Fruit fly (Drosophila melanogaster): Measurements from ENCODE around the gene RpS14a.
A peak's percentile ranks its signal among the peaks of the same experiment; 100 is the strongest.

RpS14a gene

dm6 chrX:7933210-7933915 lies at the start of gene RpS14a, which contains the start of gene Dhdds:
TSS of gene RpS14a (plus strand) at chrX:7933742.
TSS of gene Dhdds (minus strand) at chrX:7933351.
- peak; percentile 38 for TF ChIP-seq CG34367 (tag; optimal IDR thresholded peaks at IDR 0.05)
- peak; percentile 55 for TF ChIP-seq Snoo (tag; optimal IDR thresholded peaks at IDR 0.05)
- peak; percentile 32 for TF ChIP-seq Pif1A (GFP tag; optimal IDR thresholded peaks at IDR 0.05)
- 0 out of 2 replicates have a peak, but pooled peaks have one; percentile 18 for TF ChIP-seq CG12605 (GFP tag; IDR thresholded peaks at IDR 0.05)
- no peak for TF ChIP-seq CG8159 (tag; optimal IDR thresholded peaks at IDR 0.05)
- peak; percentile 1 for TF ChIP-seq gl (tag; optimal IDR thresholded peaks at IDR 0.05)
- TF ChIP-seq fd96Ca (GFP tag; IDR thresholded peaks at IDR 0.05), result no peak

- TF ChIP-seq Pif1B (GFP tag; optimal IDR thresholded peaks at IDR 0.05), result no peak
- no peak for TF ChIP-seq CG4496 (GFP tag; IDR thresholded peaks at IDR 0.05)
- TF ChIP-seq CG32121 (GFP tag; IDR thresholded peaks at IDR 0.05), result no peak
- no peak for TF ChIP-seq CG34367 (tag; optimal IDR thresholded peaks at IDR 0.05)
- no peak for TF ChIP-seq D1 (tag; optimal IDR thresholded peaks at IDR 0.05)
- TF ChIP-seq rn (GFP tag; IDR thresholded peaks at IDR 0.05), result no peak
- TF ChIP-seq Ets98B (GFP tag; IDR thresholded peaks at IDR 0.05), result no peak
- no peak for TF ChIP-seq CG8159 (tag; optimal IDR thresholded peaks at IDR 0.05)
- TF ChIP-seq EcR (GFP tag; optimal IDR thresholded peaks at IDR 0.05), result no peak
- no peak for TF ChIP-seq CG15710 (tag; optimal IDR thresholded peaks at IDR 0.05)
- TF ChIP-seq Snoo (tag; optimal IDR thresholded peaks at IDR 0.05), result no peak
- no peak for TF ChIP-seq gl (tag; optimal IDR thresholded peaks at IDR 0.05)
Measured at dm6 chrX:7883926-7884325, 49.6 kb upstream of the RpS14a start, which contains the start of gene Ir7f. TSS of gene Ir7f (minus strand) at chrX:7884026.

DNA sequence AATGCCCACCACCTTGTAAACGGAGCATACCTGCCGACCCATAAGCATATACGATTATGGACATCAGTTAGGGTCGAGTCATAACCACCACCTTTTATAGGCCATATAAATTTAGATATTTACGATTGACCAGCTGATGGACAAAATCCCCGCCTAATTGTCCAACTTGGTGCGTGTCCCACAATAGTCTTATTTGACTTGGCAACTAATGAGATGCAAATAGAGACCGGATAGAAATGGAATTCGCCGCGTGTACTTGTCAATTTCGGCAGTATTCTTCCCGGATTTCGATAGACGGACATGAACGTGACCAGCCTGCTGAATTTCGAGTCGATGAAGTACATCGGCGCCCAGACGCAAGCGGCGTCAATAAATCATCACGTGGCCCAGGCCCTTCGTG lies 49.2 kb upstream of the RpS14a start, which contains the start of gene Ir7g:
Ir7g (plus strand) TSS at position 301 of the 400 bp plus-strand sequence.
- TF ChIP-seq EcR (GFP tag; optimal IDR thresholded peaks at IDR 0.05) (no peak), CG32121 (GFP tag; IDR thresholded peaks at IDR 0.05) (no peak), Ets98B (GFP tag; IDR thresholded peaks at IDR 0.05) (no peak), Snoo (tag; optimal IDR thresholded peaks at IDR 0.05) (no peak), fd96Ca (GFP tag; IDR thresholded peaks at IDR 0.05) (no peak), Pif1A (GFP tag; optimal IDR thresholded peaks at IDR 0.05) (no peak), CG10348 (GFP tag; IDR thresholded peaks at IDR 0.05) (no peak), D1 (tag; optimal IDR thresholded peaks at IDR 0.05) (no peak), CG12605 (GFP tag; IDR thresholded peaks at IDR 0.05) (no peak)

- TF ChIP-seq Snoo (tag; optimal IDR thresholded peaks at IDR 0.05), result no peak
- peak; percentile 81 for TF ChIP-seq Pif1B (GFP tag; optimal IDR thresholded peaks at IDR 0.05)
- peak; percentile 55 for TF ChIP-seq CG15710 (tag; optimal IDR thresholded peaks at IDR 0.05)
- no peak for TF ChIP-seq CG13204 (GFP tag; optimal IDR thresholded peaks at IDR 0.05)
- TF ChIP-seq Pif1A (GFP tag; optimal IDR thresholded peaks at IDR 0.05), result peak; percentile 80
- TF ChIP-seq fd96Ca (GFP tag; IDR thresholded peaks at IDR 0.05), result no peak
- TF ChIP-seq EcR (GFP tag; optimal IDR thresholded peaks at IDR 0.05), result no peak
- no peak for TF ChIP-seq CG9948 (tag; optimal IDR thresholded peaks at IDR 0.05)
- TF ChIP-seq D1 (tag; optimal IDR thresholded peaks at IDR 0.05), result peak; percentile 32
- TF ChIP-seq CG8301 (tag; optimal IDR thresholded peaks at IDR 0.05), result peak; percentile 52
- TF ChIP-seq rn (GFP tag; IDR thresholded peaks at IDR 0.05), result peak; percentile 63; the same call in 1 of the 2 replicates
- TF ChIP-seq CG12605 (GFP tag; IDR thresholded peaks at IDR 0.05), result peak; percentile 52
- peak; percentile 55 for TF ChIP-seq CG14655 (GFP tag; optimal IDR thresholded peaks at IDR 0.05)
- TF ChIP-seq CG4496 (GFP tag; IDR thresholded peaks at IDR 0.05), result peak; percentile 78
- TF ChIP-seq CG8159 (tag; optimal IDR thresholded peaks at IDR 0.05), result peak; percentile 52
- no peak for TF ChIP-seq CG10348 (GFP tag; IDR thresholded peaks at IDR 0.05)
- TF ChIP-seq Ets98B (GFP tag; IDR thresholded peaks at IDR 0.05), result peak; percentile 62; the same call in 1 of the 2 replicates
- no peak for TF ChIP-seq gl (tag; optimal IDR thresholded peaks at IDR 0.05)
- TF ChIP-seq CG34367 (tag; optimal IDR thresholded peaks at IDR 0.05), result peak; percentile 47
- peak; percentile 65 for TF ChIP-seq CG17806 (tag; optimal IDR thresholded peaks at IDR 0.05)
- peak; percentile 48; the same call in 1 of the 2 replicates for TF ChIP-seq CG32121 (GFP tag; IDR thresholded peaks at IDR 0.05)
Measured at dm6 chrX:7888386-7889024, 45.0 kb upstream of the RpS14a start, which contains the start of gene Acat1. TSS of gene Acat1 (minus strand) at chrX:7888785.

DNA sequence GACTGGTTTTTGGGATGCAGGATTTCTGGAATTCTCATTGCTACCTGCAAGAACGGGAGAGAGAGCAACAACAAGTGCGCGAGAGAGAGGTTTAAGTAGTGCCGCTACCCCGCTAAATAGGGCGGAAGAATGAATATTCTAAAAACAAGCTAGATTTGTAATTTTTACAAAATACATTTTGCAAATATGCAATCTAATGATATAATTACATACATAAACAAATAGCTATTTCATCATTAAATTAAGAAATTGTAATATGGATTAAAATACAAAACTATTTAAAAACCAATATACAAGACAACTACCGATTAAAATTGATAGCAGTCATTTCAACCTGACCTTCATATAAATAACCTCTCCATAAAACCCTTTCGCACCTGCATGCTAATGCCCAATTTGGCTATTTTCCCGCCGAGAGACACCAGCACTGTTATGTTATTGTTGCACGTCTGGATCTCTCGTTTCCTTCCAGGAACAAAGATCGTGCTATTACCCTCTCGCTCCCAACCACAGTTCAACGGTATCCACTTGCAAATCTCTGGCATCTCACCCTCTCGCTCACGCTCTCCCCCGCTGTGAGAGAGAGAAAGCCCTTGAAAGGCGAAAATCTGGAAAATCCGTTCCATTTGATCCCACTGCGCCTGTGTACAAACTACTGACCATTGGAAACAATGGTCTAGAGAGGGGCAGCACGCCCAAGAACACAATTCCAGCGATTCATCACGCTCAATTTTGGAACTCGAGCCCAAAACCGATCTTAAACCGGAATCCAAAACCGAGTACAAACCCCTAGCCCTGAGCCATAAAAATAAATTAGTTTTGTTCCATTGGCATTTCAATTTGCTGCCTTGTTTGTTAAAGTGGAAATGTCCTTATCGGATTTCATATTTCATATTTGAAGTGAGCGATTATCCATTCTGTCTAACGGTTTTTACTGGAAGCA lies 41.7 kb upstream of the RpS14a start, which contains the start of gene Nek2:
Nek2 (minus strand) TSS at position 51 of the 943 bp plus-strand sequence.
- TF ChIP-seq rn (GFP tag; IDR thresholded peaks at IDR 0.05) (no peak), CG12605 (GFP tag; IDR thresholded peaks at IDR 0.05) (no peak), CG13204 (GFP tag; optimal IDR thresholded peaks at IDR 0.05) (no peak), CG15710 (tag; optimal IDR thresholded peaks at IDR 0.05) (peak; percentile 7), CG9948 (tag; optimal IDR thresholded peaks at IDR 0.05) (peak; percentile 32), Pif1B (GFP tag; optimal IDR thresholded peaks at IDR 0.05) (peak; percentile 26), D1 (tag; optimal IDR thresholded peaks at IDR 0.05) (peak; percentile 1), Pif1A (GFP tag; optimal IDR thresholded peaks at IDR 0.05) (peak; percentile 15), Snoo (tag; optimal IDR thresholded peaks at IDR 0.05) (peak; percentile 23), CG8159 (tag; optimal IDR thresholded peaks at IDR 0.05) (peak; percentile 40), CG34367 (tag; optimal IDR thresholded peaks at IDR 0.05) (peak; percentile 22), EcR (GFP tag; optimal IDR thresholded peaks at IDR 0.05) (peak; percentile 32), CG8301 (tag; optimal IDR thresholded peaks at IDR 0.05) (peak; percentile 38), fd96Ca (GFP tag; IDR thresholded peaks at IDR 0.05) (no peak), CG17806 (tag; optimal IDR thresholded peaks at IDR 0.05) (no peak), Ets98B (GFP tag; IDR thresholded peaks at IDR 0.05) (no peak), CG10348 (GFP tag; IDR thresholded peaks at IDR 0.05) (no peak), gl (tag; optimal IDR thresholded peaks at IDR 0.05) (no peak), CG32121 (GFP tag; IDR thresholded peaks at IDR 0.05) (no peak), CG4496 (GFP tag; IDR thresholded peaks at IDR 0.05) (no peak), CG14655 (GFP tag; optimal IDR thresholded peaks at IDR 0.05) (peak; percentile 48)
